Worm (Caenorhabditis elegans): Measurements from ENCODE around the gene cpsf-2.

Gene cpsf-2

DNA sequence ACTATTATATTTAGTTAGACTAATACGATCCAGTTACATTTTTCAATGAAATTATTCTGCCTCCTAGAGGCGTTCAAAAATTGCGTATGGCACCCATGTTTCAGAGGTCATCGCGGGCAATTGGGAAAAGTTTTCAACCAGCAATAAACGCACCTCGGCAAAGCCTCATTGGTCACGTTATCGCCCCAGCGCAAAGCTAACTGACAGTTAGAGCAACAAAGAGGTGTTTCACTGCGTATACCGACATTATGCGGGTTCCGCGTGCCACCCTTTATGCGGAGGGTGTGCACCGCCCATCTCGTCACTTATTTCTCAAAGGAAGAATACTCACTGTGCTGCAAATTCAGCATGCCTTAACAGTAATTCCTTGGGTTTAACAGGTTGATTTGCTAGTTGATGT, 36.3 kb upstream of the cpsf-2 start (continued):
- TF ChIP-seq hlh-30 (tag; optimal IDR thresholded peaks at IDR 0.05; ENCODE audit: insufficient read depth) (no peak), saeg-2 (GFP tag; IDR thresholded peaks at IDR 0.05) (no peak), madf-5 (GFP tag; IDR thresholded peaks at IDR 0.05) (no peak), snpc-4 (tag; optimal IDR thresholded peaks at IDR 0.05) (peak; percentile 67), mep-1 (tag; optimal IDR thresholded peaks at IDR 0.05) (no peak), F44E2.7 (GFP tag; IDR thresholded peaks at IDR 0.05) (no peak), ceh-44 (GFP tag; IDR thresholded peaks at IDR 0.05) (no peak), spr-3 (GFP tag; optimal IDR thresholded peaks at IDR 0.05) (no peak), nhr-10 (tag; optimal IDR thresholded peaks at IDR 0.05) (no peak), nhr-76 (tag; optimal IDR thresholded peaks at IDR 0.05) (no peak), nhr-102 (tag; optimal IDR thresholded peaks at IDR 0.05) (peak; percentile 94), dpl-1 (GFP tag; optimal IDR thresholded peaks at IDR 0.05) (no peak), pha-4 (GFP tag; IDR thresholded peaks at IDR 0.05) (no peak), pha-4 (tag; optimal IDR thresholded peaks at IDR 0.05) (no peak), ceh-28 (tag; optimal IDR thresholded peaks at IDR 0.05) (no peak), hif-1 (tag; optimal IDR thresholded peaks at IDR 0.05) (no peak), Y105C5A.15 (GFP tag; IDR thresholded peaks at IDR 0.05) (no peak), daf-8 (GFP tag; IDR thresholded peaks at IDR 0.05) (no peak), lsy-2 (tag; optimal IDR thresholded peaks at IDR 0.05) (no peak), lir-3 (tag; optimal IDR thresholded peaks at IDR 0.05) (no peak), dmd-6 (GFP tag; IDR thresholded peaks at IDR 0.05) (peak; percentile 67), nhr-77 (tag; optimal IDR thresholded peaks at IDR 0.05) (no peak), lin-13 (GFP tag; optimal IDR thresholded peaks at IDR 0.05) (no peak), F26F4.8 (GFP tag; conservative IDR thresholded peaks at IDR 0.05) (no peak), unc-130 (GFP tag; optimal IDR thresholded peaks at IDR 0.05) (no peak), gei-8 (GFP tag; optimal IDR thresholded peaks at IDR 0.05) (no peak), skn-1 (tag; optimal IDR thresholded peaks at IDR 0.05) (no peak), ZK546.5 (tag; optimal IDR thresholded peaks at IDR 0.05) (no peak), hlh-11 (tag; optimal IDR thresholded peaks at IDR 0.05) (no peak), egl-27 (tag; optimal IDR thresholded peaks at IDR 0.05) (no peak), F49E8.2 (tag; optimal IDR thresholded peaks at IDR 0.05; ENCODE audit: borderline replicate concordance) (peak; percentile 76), Y48G9A.11 (GFP tag; IDR thresholded peaks at IDR 0.05) (peak; percentile 78), fkh-10 (GFP tag; optimal IDR thresholded peaks at IDR 0.05) (no peak), tra-1 (GFP tag; IDR thresholded peaks at IDR 0.05) (0 out of 2 replicates have a peak, but pooled peaks have one; percentile 11), dmd-8 (GFP tag; IDR thresholded peaks at IDR 0.05) (no peak), zfp-2 (tag; optimal IDR thresholded peaks at IDR 0.05) (no peak), vab-7 (GFP tag; IDR thresholded peaks at IDR 0.05) (no peak), lim-7 (GFP tag; IDR thresholded peaks at IDR 0.05) (no peak), nhr-6 (tag; optimal IDR thresholded peaks at IDR 0.05) (no peak), ceh-82 (tag; optimal IDR thresholded peaks at IDR 0.05) (no peak), aha-1 (tag) (peak; percentile 94), unc-39 (tag; optimal IDR thresholded peaks at IDR 0.05) (no peak), cey-2 (tag; optimal IDR thresholded peaks at IDR 0.05; ENCODE audit: borderline replicate concordance, insufficient read depth) (no peak), daf-12 (tag; optimal IDR thresholded peaks at IDR 0.05) (no peak), fos-1 (tag; optimal IDR thresholded peaks at IDR 0.05) (no peak)
